Fruit fly (Drosophila melanogaster) whole organism, prepupa: ENCODE results near the gene CG6788.

ENCODE experiments used
- Blimp-1 ChIP-seq: fragments of 200-800 bp; sonication (Bioruptor generic); optimal IDR thresholded peaks from 3 replicates; lab custom pipeline; 2017; ENCODE audit warnings: missing biosample characterization, missing genetic modification characterization, mild to moderate bottlenecking, moderate library complexity, missing genetic modification reagents
- CG10669 ChIP-seq: fragments of 200-800 bp; sonication (Bioruptor generic); optimal IDR thresholded peaks from 3 replicates; lab custom pipeline; 2018; ENCODE audit warnings: missing biosample characterization, mild to moderate bottlenecking, missing genetic modification characterization, moderate library complexity
- CG11294 ChIP-seq: fragments of 200-800 bp; sonication (Bioruptor generic); IDR thresholded peaks from 2 replicates; pipeline ENCODE4 v1.3.6; 2022; ENCODE audit warnings: missing biosample characterization, missing genetic modification characterization
- CG11762 ChIP-seq: fragments of 200-800 bp; sonication (Bioruptor generic); optimal IDR thresholded peaks from 3 replicates; lab custom pipeline; 2016; ENCODE audit warnings: missing biosample characterization, missing genetic modification characterization; ENCODE audit not compliant: insufficient read depth
- CG15336 ChIP-seq: fragments of 200-800 bp; sonication (Bioruptor generic); IDR thresholded peaks from 2 replicates; pipeline ENCODE4 v1.3.6; 2022; ENCODE audit warnings: missing biosample characterization, missing genetic modification characterization
- CG16779 ChIP-seq: fragments of 200-800 bp; sonication (Bioruptor generic); optimal IDR thresholded peaks from 3 replicates; lab custom pipeline; 2017; ENCODE audit warnings: missing biosample characterization, mild to moderate bottlenecking, missing genetic modification characterization
- CG3032 ChIP-seq: fragments of 200-800 bp; optimal IDR thresholded peaks from 2 replicates; lab custom pipeline; 2019; ENCODE audit warnings: missing biosample characterization, mild to moderate bottlenecking, missing genetic modification characterization, moderate library complexity
- CG32006 ChIP-seq: fragments of 200-800 bp; sonication (Bioruptor generic); optimal IDR thresholded peaks from 3 replicates; lab custom pipeline; 2017; ENCODE audit warnings: missing biosample characterization, mild to moderate bottlenecking, missing genetic modification characterization
- CG34406 ChIP-seq: fragments of 200-800 bp; sonication (Bioruptor generic); optimal IDR thresholded peaks from 3 replicates; lab custom pipeline; 2016; ENCODE audit warnings: missing biosample characterization, missing genetic modification characterization
- CG3919 ChIP-seq: fragments of 200-800 bp; sonication (Bioruptor generic); optimal IDR thresholded peaks from 3 replicates; lab custom pipeline; 2016; ENCODE audit warnings: missing biosample characterization, missing genetic modification characterization
- CG4318 ChIP-seq: fragments of 200-800 bp; sonication (Bioruptor generic); optimal IDR thresholded peaks from 3 replicates; lab custom pipeline; 2017; ENCODE audit warnings: missing biosample characterization, mild to moderate bottlenecking, missing genetic modification characterization
- CG6163 ChIP-seq: fragments of 200-800 bp; sonication (Bioruptor generic); IDR thresholded peaks from 3 replicates; pipeline ENCODE4 v1.3.6; 2022; ENCODE audit warnings: missing biosample characterization, missing genetic modification characterization
- CG6276 ChIP-seq: fragments of 200-800 bp; sonication (Bioruptor generic); optimal IDR thresholded peaks from 2 replicates; lab custom pipeline; 2017; ENCODE audit warnings: missing biosample characterization, mild to moderate bottlenecking, missing genetic modification characterization
- CG6808 ChIP-seq: fragments of 200-800 bp; sonication (Bioruptor generic); optimal IDR thresholded peaks from 3 replicates; lab custom pipeline; 2017; ENCODE audit warnings: missing biosample characterization, missing genetic modification characterization, mild to moderate bottlenecking, moderate library complexity, missing genetic modification reagents
- CG6854 ChIP-seq: fragments of 200-800 bp; sonication (Bioruptor generic); optimal IDR thresholded peaks from 2 replicates; lab custom pipeline; 2017; ENCODE audit warnings: missing biosample characterization, mild to moderate bottlenecking, missing genetic modification characterization
- CG7368 ChIP-seq: fragments of 200-800 bp; sonication (Bioruptor generic); optimal IDR thresholded peaks from 3 replicates; lab custom pipeline; 2016; ENCODE audit warnings: missing biosample characterization, missing genetic modification characterization
- CG8119 ChIP-seq: fragments of 200-800 bp; sonication (Bioruptor generic); IDR thresholded peaks from 3 replicates; pipeline ENCODE4 v1.3.6; 2022; ENCODE audit warnings: missing biosample characterization, missing genetic modification characterization
- CG8319 ChIP-seq: fragments of 200-800 bp; sonication (Bioruptor generic); optimal IDR thresholded peaks from 3 replicates; lab custom pipeline; 2016; ENCODE audit warnings: missing biosample characterization, missing genetic modification characterization
- CG8632 ChIP-seq: fragments of 200-800 bp; sonication (Bioruptor generic); optimal IDR thresholded peaks from 3 replicates; lab custom pipeline; 2016; ENCODE audit warnings: missing biosample characterization, missing genetic modification characterization
- CG9139 ChIP-seq: fragments of 200-800 bp; sonication (Bioruptor generic); optimal IDR thresholded peaks from 3 replicates; lab custom pipeline; 2017; ENCODE audit warnings: missing biosample characterization, mild to moderate bottlenecking, missing genetic modification characterization
- Eip75B ChIP-seq: fragments of 200-800 bp; sonication (Bioruptor generic); optimal IDR thresholded peaks from 3 replicates; lab custom pipeline; 2016; ENCODE audit warnings: missing biosample characterization, missing genetic modification characterization
- Eip78C ChIP-seq: fragments of 200-800 bp; sonication (Bioruptor generic); peaks from one replicate; lab custom pipeline; 2016; ENCODE audit warnings: missing biosample characterization, missing genetic modification characterization
- Hr38 ChIP-seq: sonication (Bioruptor generic); optimal IDR thresholded peaks from 2 replicates; lab custom pipeline; 2016; ENCODE audit warnings: missing biosample characterization, missing genetic modification characterization
- Hr39 ChIP-seq: fragments of 200-800 bp; sonication (Bioruptor generic); optimal IDR thresholded peaks from 2 replicates; lab custom pipeline; 2016; ENCODE audit warnings: missing biosample characterization, missing genetic modification characterization
- Hr4 ChIP-seq: fragments of 200-800 bp; sonication (Bioruptor generic); optimal IDR thresholded peaks from 3 replicates; lab custom pipeline; 2016; ENCODE audit warnings: missing biosample characterization, missing genetic modification characterization
- Lpt ChIP-seq: fragments of 200-800 bp; sonication (Bioruptor generic); optimal IDR thresholded peaks from 3 replicates; lab custom pipeline; 2016; ENCODE audit warnings: missing biosample characterization, missing genetic modification characterization
- Met ChIP-seq: fragments of 200-800 bp; sonication (Bioruptor generic); optimal IDR thresholded peaks from 3 replicates; lab custom pipeline; 2016; ENCODE audit warnings: missing biosample characterization, missing genetic modification characterization
- OdsH ChIP-seq: fragments of 200-800 bp; sonication (Bioruptor generic); optimal IDR thresholded peaks from 3 replicates; lab custom pipeline; 2016; ENCODE audit warnings: missing biosample characterization, missing genetic modification characterization
- Smox ChIP-seq: fragments of 200-800 bp; sonication (Bioruptor generic); optimal IDR thresholded peaks from 3 replicates; lab custom pipeline; 2016; ENCODE audit warnings: missing biosample characterization, missing genetic modification characterization
- Sox102F ChIP-seq: fragments of 200-800 bp; sonication (Bioruptor generic); optimal IDR thresholded peaks from 2 replicates; lab custom pipeline; 2016; ENCODE audit warnings: missing biosample characterization, mild to moderate bottlenecking, missing genetic modification characterization
- Sox15 ChIP-seq: fragments of 200-800 bp; sonication (Bioruptor generic); optimal IDR thresholded peaks from 3 replicates; lab custom pipeline; 2016; ENCODE audit warnings: missing biosample characterization, missing genetic modification characterization
- acj6 ChIP-seq: fragments of 200-800 bp; sonication (Bioruptor generic); optimal IDR thresholded peaks from 3 replicates; lab custom pipeline; 2016; ENCODE audit warnings: missing biosample characterization, missing genetic modification characterization
- cyc ChIP-seq: fragments of 200-800 bp; sonication (Bioruptor generic); optimal IDR thresholded peaks from 3 replicates; lab custom pipeline; 2016; ENCODE audit warnings: missing biosample characterization, missing genetic modification characterization
- dsx ChIP-seq: fragments of 200-800 bp; optimal IDR thresholded peaks from 3 replicates; lab custom pipeline; 2019; ENCODE audit warnings: missing biosample characterization, mild to moderate bottlenecking, missing genetic modification characterization, moderate library complexity; ENCODE audit not compliant: poor library complexity, severe bottlenecking
- eg ChIP-seq: fragments of 200-800 bp; sonication (Bioruptor generic); IDR thresholded peaks from 3 replicates; pipeline ENCODE4 v1.3.6; 2022; ENCODE audit warnings: missing biosample characterization, missing genetic modification characterization
- esn ChIP-seq: fragments of 200-800 bp; sonication (Bioruptor generic); optimal IDR thresholded peaks from 2 replicates; lab custom pipeline; 2016; ENCODE audit warnings: missing biosample characterization, mild to moderate bottlenecking, missing genetic modification characterization, moderate library complexity
- fd85E ChIP-seq: fragments of 200-800 bp; sonication (Bioruptor generic); optimal IDR thresholded peaks from 3 replicates; lab custom pipeline; 2016; ENCODE audit warnings: missing biosample characterization, missing genetic modification characterization
- lz ChIP-seq: fragments of 200-800 bp; sonication (Bioruptor generic); optimal IDR thresholded peaks from 3 replicates; lab custom pipeline; 2016; ENCODE audit warnings: missing biosample characterization, missing genetic modification characterization
- salr ChIP-seq, 2 experiments: fragments of 200-800 bp; sonication (Bioruptor generic); optimal IDR thresholded peaks; 3 replicates each; lab custom pipeline; 2016 to 2018; ENCODE audit warnings: missing biosample characterization in 2 of 2, missing genetic modification characterization in 2 of 2, mild to moderate bottlenecking in 1 of 2
- spab ChIP-seq: fragments of 200-800 bp; sonication (Bioruptor generic); optimal IDR thresholded peaks from 2 replicates; lab custom pipeline; 2017; ENCODE audit warnings: missing biosample characterization, mild to moderate bottlenecking, missing genetic modification characterization, missing genetic modification reagents
- ss ChIP-seq, 2 experiments: fragments of 200-800 bp; sonication (Bioruptor generic); optimal IDR thresholded peaks; 2 replicates in 1 of 2; 3 replicates in 1 of 2; lab custom pipeline; 2017 to 2018; ENCODE audit warnings: mild to moderate bottlenecking in 2 of 2, missing biosample characterization in 2 of 2, missing genetic modification characterization in 2 of 2, moderate library complexity in 1 of 2
- svp ChIP-seq: fragments of 200-800 bp; sonication (Bioruptor generic); peaks from one replicate; lab custom pipeline; 2016; ENCODE audit warnings: missing biosample characterization, missing genetic modification characterization
- topi ChIP-seq: fragments of 200-800 bp; sonication (Bioruptor generic); optimal IDR thresholded peaks from 3 replicates; lab custom pipeline; 2016; ENCODE audit warnings: missing biosample characterization, missing genetic modification characterization
- vri ChIP-seq: fragments of 200-800 bp; sonication (Bioruptor generic); optimal IDR thresholded peaks from 3 replicates; lab custom pipeline; 2016; ENCODE audit warnings: missing biosample characterization, mild to moderate bottlenecking, missing genetic modification characterization

The CG6788 gene

DNA sequence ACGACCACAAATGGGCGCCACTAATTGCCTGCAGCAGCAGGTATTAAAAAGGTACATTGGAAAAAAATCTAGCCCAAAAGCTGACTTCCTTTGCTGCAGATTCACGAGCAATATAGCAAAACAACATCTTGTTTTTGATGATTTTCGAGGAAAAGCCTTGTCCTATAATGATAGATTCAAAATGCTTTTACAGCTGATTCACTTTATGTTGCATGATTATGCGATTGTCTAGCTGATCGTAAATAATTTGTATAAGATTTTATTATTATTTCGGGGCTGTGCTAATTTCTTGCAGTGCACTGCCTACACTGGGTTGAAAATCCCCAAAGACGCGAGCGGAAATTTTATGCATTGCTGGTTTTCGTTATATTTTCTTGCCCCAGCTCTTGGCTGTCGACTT lies 26.5 kb downstream of the CG6788 start (continued):
- TF ChIP-seq CG34406 (GFP tag; lab: Kevin White, UChicago): no peak
- TF ChIP-seq Hr4 (GFP tag; lab: Kevin White, UChicago): peak; percentile 71
- TF ChIP-seq Met (GFP tag; lab: Kevin White, UChicago): peak; percentile 45
- TF ChIP-seq CG6854 (GFP tag; lab: Kevin White, UChicago): no peak
- no peak for TF ChIP-seq Blimp-1
- peak; percentile 41 for TF ChIP-seq Lpt (GFP tag; lab: Kevin White, UChicago)
- TF ChIP-seq CG4318 (GFP tag; lab: Kevin White, UChicago): peak; percentile 40
- no peak for TF ChIP-seq CG9139 (GFP tag; lab: Kevin White, UChicago)
- TF ChIP-seq Hr38 (GFP tag; lab: Kevin White, UChicago): no peak
- TF ChIP-seq CG16779 (tag; lab: Kevin White, UChicago): no peak
- TF ChIP-seq CG6276 (GFP tag; lab: Kevin White, UChicago): peak; percentile 68
- no peak for TF ChIP-seq CG8632 (GFP tag; lab: Kevin White, UChicago)
- peak; percentile 22 for TF ChIP-seq Sox102F (GFP tag; lab: Kevin White, UChicago)
- TF ChIP-seq cyc (GFP tag; lab: Kevin White, UChicago): peak; percentile 1
- peak; percentile 47; the same call in 1 of the 3 replicates for TF ChIP-seq CG6163 (GFP tag; lab: Robert Waterston, UW)
- TF ChIP-seq Eip78C: peak; percentile 77
- no peak for TF ChIP-seq vri (GFP tag; lab: Kevin White, UChicago)
- peak; percentile 5 for TF ChIP-seq CG3032 (tag; lab: Kevin White, UChicago)
- no peak for TF ChIP-seq lz
- no peak for TF ChIP-seq CG6808 (GFP tag; lab: Kevin White, UChicago)
- TF ChIP-seq Sox15 (GFP tag; lab: Kevin White, UChicago): no peak
- no peak for TF ChIP-seq fd85E
- TF ChIP-seq topi (GFP tag; lab: Kevin White, UChicago): peak; percentile 32
- peak; percentile 22 for TF ChIP-seq esn (GFP tag; lab: Kevin White, UChicago)
- no peak for TF ChIP-seq salr (GFP tag; optimal IDR thresholded peaks at IDR 0.05; lab: Kevin White, UChicago)
- TF ChIP-seq CG32006 (GFP tag; lab: Kevin White, UChicago): peak; percentile 67
- peak; percentile 51; the same call in 2 of the 3 replicates for TF ChIP-seq eg (GFP tag; lab: Robert Waterston, UW)
- TF ChIP-seq CG10669 (GFP tag; lab: Kevin White, UChicago): no peak
- peak; percentile 43 for TF ChIP-seq OdsH (GFP tag; lab: Kevin White, UChicago)
- TF ChIP-seq svp (GFP tag; lab: Kevin White, UChicago): peak; percentile 60
- TF ChIP-seq CG7368 (GFP tag; lab: Kevin White, UChicago): no peak
- no peak for TF ChIP-seq ss (GFP tag; optimal IDR thresholded peaks at IDR 0.05; lab: Kevin White, UChicago)
- no peak for TF ChIP-seq Eip75B (GFP tag; lab: Kevin White, UChicago)
- no peak for TF ChIP-seq spab (GFP tag; lab: Kevin White, UChicago)
- peak; percentile 45 for TF ChIP-seq acj6
- no peak for TF ChIP-seq CG8319 (GFP tag; lab: Kevin White, UChicago)

DNA sequence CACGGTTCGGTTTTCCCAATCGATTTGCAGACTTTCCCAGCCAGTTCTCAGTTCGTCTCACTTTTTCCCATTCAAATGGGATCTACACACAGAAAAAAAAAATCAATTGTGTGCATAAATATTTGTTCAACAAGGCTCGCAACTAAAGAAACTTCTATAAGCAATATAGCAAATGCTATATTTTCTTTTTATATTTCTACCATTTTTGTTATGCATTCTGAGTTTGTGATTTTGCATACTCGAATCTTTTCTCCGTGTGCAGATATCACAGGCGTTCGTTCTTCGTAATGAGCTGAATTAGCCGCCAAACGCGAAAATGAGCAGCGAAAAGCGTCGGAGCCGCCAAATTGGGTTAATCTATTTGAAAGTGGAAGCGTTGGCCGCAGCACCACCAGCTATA lies 28.0 kb downstream of the CG6788 start:
- TF ChIP-seq spab (GFP tag; lab: Kevin White, UChicago) (no peak), CG6808 (GFP tag; lab: Kevin White, UChicago) (no peak), Lpt (GFP tag; lab: Kevin White, UChicago) (no peak), Smox (GFP tag; lab: Kevin White, UChicago) (no peak), CG6163 (GFP tag; lab: Robert Waterston, UW) (peak; percentile 27; the same call in 1 of the 3 replicates), Eip78C (peak; percentile 52), OdsH (GFP tag; lab: Kevin White, UChicago) (peak; percentile 9), eg (GFP tag; lab: Robert Waterston, UW) (peak; percentile 68), CG6276 (GFP tag; lab: Kevin White, UChicago) (peak; percentile 22), Hr39 (GFP tag; lab: Kevin White, UChicago) (no peak), CG8119 (GFP tag; lab: Robert Waterston, UW) (peak; percentile 52; the same call in 1 of the 3 replicates), CG11294 (no peak), fd85E (no peak), Hr4 (GFP tag; lab: Kevin White, UChicago) (peak; percentile 21), CG15336 (GFP tag; lab: Robert Waterston, UW) (peak; percentile 73), acj6 (no peak), dsx (GFP tag; lab: Kevin White, UChicago) (no peak), Hr38 (GFP tag; lab: Kevin White, UChicago) (no peak), Sox102F (GFP tag; lab: Kevin White, UChicago) (no peak), CG3919 (no peak), CG32006 (GFP tag; lab: Kevin White, UChicago) (peak; percentile 62), CG11762 (GFP tag; lab: Kevin White, UChicago) (no peak)
